Worm (Caenorhabditis elegans): Measurements from ENCODE around the gene F56D6.23.
A peak's percentile ranks its signal among the peaks of the same experiment; 100 is the strongest.
"Not testable (repeated sequence)": the region's sequence is repeated elsewhere in the genome, so short reads cannot be mapped to it uniquely, and the experiment has no call there.

Gene F56D6.23

ce11 chrIV:3921898-3922297 lies 3.6 kb downstream of the F56D6.23 start, which contains the start of gene clec-67:
TSS of gene clec-67 (plus strand) at chrIV:3922165.
- TF ChIP-seq C34F6.9 (tag; optimal IDR thresholded peaks at IDR 0.05) = no peak
- peak; percentile 79 for TF ChIP-seq fos-1 (tag; optimal IDR thresholded peaks at IDR 0.05)
- no peak for TF ChIP-seq lin-39 (tag; optimal IDR thresholded peaks at IDR 0.05)
- no peak for TF ChIP-seq lin-13 (GFP tag; optimal IDR thresholded peaks at IDR 0.05)
- TF ChIP-seq mdl-1 (tag; optimal IDR thresholded peaks at IDR 0.05) = no peak
- no peak for TF ChIP-seq zag-1 (tag; optimal IDR thresholded peaks at IDR 0.05)
- TF ChIP-seq sma-9 (GFP tag; optimal IDR thresholded peaks at IDR 0.05) = peak; percentile 40
- TF ChIP-seq sma-9 (tag; optimal IDR thresholded peaks at IDR 0.05) = no peak
- TF ChIP-seq nhr-12 (tag; optimal IDR thresholded peaks at IDR 0.05) = no peak
- TF ChIP-seq nhr-237 (tag; optimal IDR thresholded peaks at IDR 0.05) = no peak

DNA sequence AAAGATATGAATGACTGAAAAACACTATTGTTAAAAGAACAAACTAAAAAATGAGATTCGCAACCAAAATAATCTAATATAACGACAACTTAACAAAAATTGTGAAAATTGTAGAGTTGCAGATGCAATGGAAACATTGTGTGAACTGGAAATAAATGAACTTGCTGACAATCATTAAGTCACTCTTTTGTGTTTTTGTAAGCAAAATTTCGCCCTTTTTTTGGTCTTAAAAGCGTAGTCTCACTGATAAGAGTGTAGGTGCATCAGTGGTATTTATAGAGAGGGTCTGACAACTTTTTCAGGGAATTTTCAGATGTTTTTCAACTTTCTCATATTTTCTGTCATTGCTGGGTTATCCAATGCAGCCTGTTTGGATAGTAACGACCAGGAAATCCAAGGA lies 7.9 kb downstream of the F56D6.23 start, which contains the start of gene clec-68:
TSS of gene clec-68 (plus strand) at position 301 of the 400 bp plus-strand sequence.
- TF ChIP-seq nhr-21 (tag; optimal IDR thresholded peaks at IDR 0.05) = no peak
- no peak for TF ChIP-seq ZK546.5 (tag; optimal IDR thresholded peaks at IDR 0.05)
- TF ChIP-seq sma-9 (GFP tag; optimal IDR thresholded peaks at IDR 0.05) = no peak
- no peak for TF ChIP-seq sma-9 (tag; optimal IDR thresholded peaks at IDR 0.05)
- TF ChIP-seq snpc-4 (tag; optimal IDR thresholded peaks at IDR 0.05) = no peak
- no peak for TF ChIP-seq sem-4 (tag; optimal IDR thresholded peaks at IDR 0.05)
- no peak for TF ChIP-seq nhr-10 (tag; optimal IDR thresholded peaks at IDR 0.05)
- no peak for TF ChIP-seq nhr-11 (tag; optimal IDR thresholded peaks at IDR 0.05)
- no peak for TF ChIP-seq nhr-25 (tag; optimal IDR thresholded peaks at IDR 0.05)
- TF ChIP-seq zag-1 (tag; optimal IDR thresholded peaks at IDR 0.05) = no peak
- no peak for TF ChIP-seq sma-3 (GFP tag; optimal IDR thresholded peaks at IDR 0.05)
- no peak for TF ChIP-seq nhr-12 (tag; optimal IDR thresholded peaks at IDR 0.05)
- no peak for TF ChIP-seq mbf-1 (tag; optimal IDR thresholded peaks at IDR 0.05)
- TF ChIP-seq fos-1 (tag; optimal IDR thresholded peaks at IDR 0.05) = no peak
- no peak for TF ChIP-seq crh-2 (tag; optimal IDR thresholded peaks at IDR 0.05)
- TF ChIP-seq nhr-237 (tag; optimal IDR thresholded peaks at IDR 0.05) = no peak
- TF ChIP-seq elt-3 (tag; optimal IDR thresholded peaks at IDR 0.05) = no peak
- no peak for TF ChIP-seq unc-55 (GFP tag; optimal IDR thresholded peaks at IDR 0.05)

DNA sequence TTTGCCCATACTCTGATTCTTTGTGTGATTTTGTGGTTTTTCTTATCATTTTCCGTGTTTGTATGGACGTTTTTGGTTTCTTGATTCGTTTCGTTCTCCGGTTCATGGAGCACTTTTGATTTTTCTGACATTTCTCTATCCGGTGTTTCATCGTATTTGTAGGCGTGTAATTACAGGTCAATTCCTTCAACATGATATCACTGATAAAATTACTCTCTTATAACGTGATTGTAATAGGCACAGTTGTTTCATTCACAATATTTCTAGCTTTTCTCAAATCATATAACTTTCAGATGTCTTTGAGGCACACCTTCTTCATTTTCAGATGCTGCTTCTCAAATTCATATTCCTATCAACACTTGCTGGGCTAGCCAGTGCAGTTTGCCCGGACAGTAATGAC lies 14.1 kb downstream of the F56D6.23 start, which contains the start of gene clec-70:
TSS of gene clec-70 (plus strand) at position 301 of the 400 bp plus-strand sequence.
- TF ChIP-seq sma-3 (GFP tag; optimal IDR thresholded peaks at IDR 0.05); C34F6.9 (tag; optimal IDR thresholded peaks at IDR 0.05); R02D3.7 (tag; optimal IDR thresholded peaks at IDR 0.05): not testable (repeated sequence)

- TF ChIP-seq dmd-4 (tag; optimal IDR thresholded peaks at IDR 0.05) = no peak
- no peak for TF ChIP-seq snpc-4 (tag; optimal IDR thresholded peaks at IDR 0.05)
- TF ChIP-seq ztf-4 (tag; optimal IDR thresholded peaks at IDR 0.05) = no peak
These were observed 18.8 kb downstream of the F56D6.23 start, which contains the start of gene clec-71 for ce11 chrIV:3937097-3937496. TSS of gene clec-71 (plus strand) at chrIV:3937458.

DNA sequence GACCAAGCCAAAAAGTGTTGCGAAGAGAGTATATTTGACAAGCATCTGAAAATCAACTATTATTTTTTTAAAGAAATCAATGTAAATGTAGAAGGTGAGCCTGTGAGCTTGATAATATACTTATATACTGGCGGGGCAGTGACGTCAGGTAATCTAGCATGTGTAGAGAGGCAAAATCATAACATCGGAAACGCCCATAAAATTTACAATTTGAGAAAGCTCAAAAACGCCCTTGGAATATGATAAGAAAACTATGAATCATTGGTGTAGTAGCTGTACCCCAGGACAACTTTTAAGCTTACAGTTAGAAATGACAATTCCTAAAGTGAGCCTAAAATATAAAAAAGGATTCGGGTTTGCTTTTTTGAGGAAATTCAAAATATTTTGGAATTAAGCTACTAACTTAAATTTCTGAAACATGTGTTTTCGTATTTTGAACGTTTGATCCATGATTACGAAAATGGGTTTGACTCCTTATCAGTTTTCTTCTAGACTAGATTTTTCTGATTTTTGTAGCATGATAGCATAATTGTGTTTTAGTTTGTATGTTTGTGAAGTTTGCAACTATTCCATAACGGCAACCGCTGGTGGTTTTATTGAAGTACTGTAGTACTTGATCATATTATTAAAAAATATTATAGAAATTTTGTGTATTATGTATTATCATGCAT lies 23.5 kb downstream of the F56D6.23 start, which contains the start of gene clec-174:
TSS of gene clec-174 (minus strand) at position 51 of the 671 bp plus-strand sequence.
- TF ChIP-seq unc-55 (GFP tag; optimal IDR thresholded peaks at IDR 0.05) (no peak), nhr-77 (tag; optimal IDR thresholded peaks at IDR 0.05) (no peak), ztf-11 (tag; optimal IDR thresholded peaks at IDR 0.05) (no peak), egl-27 (tag; optimal IDR thresholded peaks at IDR 0.05) (no peak)

ce11 chrIV:3943003-3943402 lies 24.7 kb downstream of the F56D6.23 start, which contains the start of gene Y46C8AL.11:
TSS of gene Y46C8AL.11 (plus strand) at chrIV:3943303.
- TF ChIP-seq R02D3.7 (tag; optimal IDR thresholded peaks at IDR 0.05) = no peak
- TF ChIP-seq mbf-1 (tag; optimal IDR thresholded peaks at IDR 0.05) = no peak
- no peak for TF ChIP-seq lsy-2 (tag; optimal IDR thresholded peaks at IDR 0.05)
- no peak for TF ChIP-seq ztf-4 (tag; optimal IDR thresholded peaks at IDR 0.05)
- no peak for TF ChIP-seq ama-1 (optimal IDR thresholded peaks at IDR 0.05)
- TF ChIP-seq snpc-4 (tag; optimal IDR thresholded peaks at IDR 0.05) = no peak
- TF ChIP-seq blmp-1 (tag; optimal IDR thresholded peaks at IDR 0.05; ENCODE audit: insufficient read depth) = no peak
- no peak for TF ChIP-seq Y55F3AM.14 (GFP tag; optimal IDR thresholded peaks at IDR 0.05)
- TF ChIP-seq crh-2 (tag; optimal IDR thresholded peaks at IDR 0.05) = no peak
- no peak for TF ChIP-seq elt-1 (tag; optimal IDR thresholded peaks at IDR 0.05)
- no peak for TF ChIP-seq dmd-4 (tag; optimal IDR thresholded peaks at IDR 0.05)
- no peak for TF ChIP-seq unc-62 (GFP tag; optimal IDR thresholded peaks at IDR 0.05)
- no peak for TF ChIP-seq gmeb-1 (tag; optimal IDR thresholded peaks at IDR 0.05)
- no peak for TF ChIP-seq nhr-77 (tag; optimal IDR thresholded peaks at IDR 0.05)
